Fruit fly (Drosophila melanogaster) whole organism, embryonic: Measurements from ENCODE around the gene Cdc7.
A peak's percentile ranks its signal among the peaks of the same experiment; 100 is the strongest.

ENCODE experiments used
- Adf1 ChIP-seq: fragments of 200-800 bp; sonication (Bioruptor generic); IDR thresholded peaks from 2 replicates; pipeline ENCODE4 v1.3.6; 2022; ENCODE audit warnings: missing biosample characterization, missing genetic modification characterization
- Asciz ChIP-seq: fragments of 200-800 bp; sonication (Bioruptor generic); optimal IDR thresholded peaks from 2 replicates; lab custom pipeline; 2017; ENCODE audit warnings: missing biosample characterization, mild to moderate bottlenecking, missing genetic modification characterization, missing genetic modification reagents
- B-H2 ChIP-seq: fragments of 200-800 bp; sonication (Bioruptor generic); optimal IDR thresholded peaks from 2 replicates; lab custom pipeline; 2018; ENCODE audit warnings: missing biosample characterization, mild to moderate bottlenecking, missing genetic modification characterization
- Bgb ChIP-seq: fragments of 200-800 bp; sonication (Bioruptor generic); IDR thresholded peaks from 2 replicates; pipeline ENCODE4 v1.3.6; 2022; ENCODE audit warnings: missing biosample characterization, missing genetic modification characterization; ENCODE audit not compliant: partially characterized antibody
- CG11696 ChIP-seq: fragments of 200-800 bp; sonication (Bioruptor generic); IDR thresholded peaks from 2 replicates; pipeline ENCODE4 v1.3.6; 2022; ENCODE audit warnings: missing biosample characterization, missing genetic modification characterization
- CG12071 ChIP-seq: fragments of 200-800 bp; sonication (Bioruptor generic); optimal IDR thresholded peaks from 3 replicates; lab custom pipeline; 2018; ENCODE audit warnings: missing biosample characterization, mild to moderate bottlenecking, missing genetic modification characterization
- CG13287 ChIP-seq: fragments of 200-800 bp; sonication (Bioruptor generic); IDR thresholded peaks from 2 replicates; pipeline ENCODE4 v1.3.6; 2022; ENCODE audit warnings: missing biosample characterization, missing genetic modification characterization; ENCODE audit not compliant: partially characterized antibody
- CG1647 ChIP-seq: fragments of 200-800 bp; sonication (Bioruptor generic); optimal IDR thresholded peaks from 3 replicates; lab custom pipeline; 2016; ENCODE audit warnings: missing biosample characterization, missing genetic modification characterization
- CG17385 ChIP-seq: fragments of 200-800 bp; sonication (Bioruptor generic); optimal IDR thresholded peaks from 3 replicates; lab custom pipeline; 2018; ENCODE audit warnings: missing biosample characterization, mild to moderate bottlenecking, missing genetic modification characterization
- CG18262 ChIP-seq: fragments of 200-800 bp; optimal IDR thresholded peaks from 3 replicates; lab custom pipeline; 2019; ENCODE audit warnings: missing biosample characterization, mild to moderate bottlenecking, missing genetic modification characterization, moderate library complexity
- CG1832 ChIP-seq: fragments of 200-800 bp; sonication (Bioruptor generic); optimal IDR thresholded peaks from 2 replicates; lab custom pipeline; 2017; ENCODE audit warnings: missing biosample characterization, mild to moderate bottlenecking, missing genetic modification characterization, inconsistent platforms
- CG2129 ChIP-seq: fragments of 200-800 bp; sonication (Bioruptor generic); IDR thresholded peaks from 2 replicates; pipeline ENCODE4 v1.3.6; 2022; ENCODE audit warnings: missing biosample characterization, missing genetic modification characterization; ENCODE audit not compliant: partially characterized antibody
- CG30020 ChIP-seq: fragments of 200-800 bp; optimal IDR thresholded peaks from 2 replicates; lab custom pipeline; 2019; ENCODE audit warnings: missing biosample characterization, mild to moderate bottlenecking, missing genetic modification characterization, moderate library complexity
- CG3281 ChIP-seq: fragments of 200-800 bp; sonication (Bioruptor generic); optimal IDR thresholded peaks from 3 replicates; lab custom pipeline; 2017; ENCODE audit warnings: missing biosample characterization, mild to moderate bottlenecking, missing genetic modification characterization
- CG34224 ChIP-seq: fragments of 200-800 bp; sonication (Bioruptor generic); IDR thresholded peaks from 3 replicates; pipeline ENCODE4 v1.3.6; 2022; ENCODE audit warnings: missing biosample characterization, missing genetic modification characterization; ENCODE audit not compliant: partially characterized antibody
- CG4820 ChIP-seq: fragments of 200-800 bp; sonication (Bioruptor generic); optimal IDR thresholded peaks from 3 replicates; lab custom pipeline; 2016; ENCODE audit warnings: missing biosample characterization, missing genetic modification characterization
- CG5180 ChIP-seq: fragments of 200-800 bp; sonication (Bioruptor generic); optimal IDR thresholded peaks from 3 replicates; lab custom pipeline; 2017; ENCODE audit warnings: missing biosample characterization, missing genetic modification characterization, mild to moderate bottlenecking, moderate library complexity, missing genetic modification reagents
- CG6689 ChIP-seq: fragments of 200-800 bp; sonication (Bioruptor generic); IDR thresholded peaks from 2 replicates; pipeline ENCODE4 v1.3.6; 2022; ENCODE audit warnings: missing biosample characterization, missing genetic modification characterization
- CG6791 ChIP-seq: fragments of 200-800 bp; sonication (Bioruptor generic); IDR thresholded peaks from 3 replicates; pipeline ENCODE4 v1.3.6; 2022; ENCODE audit warnings: missing biosample characterization, missing genetic modification characterization; ENCODE audit not compliant: partially characterized antibody
- CG7556 ChIP-seq: fragments of 200-800 bp; sonication (Bioruptor generic); optimal IDR thresholded peaks from 2 replicates; lab custom pipeline; 2017; ENCODE audit warnings: missing biosample characterization, mild to moderate bottlenecking, missing genetic modification characterization
- CG8089 ChIP-seq: fragments of 200-800 bp; sonication (Bioruptor generic); optimal IDR thresholded peaks from 3 replicates; lab custom pipeline; 2016; ENCODE audit warnings: missing biosample characterization, missing genetic modification characterization
- CG9609 ChIP-seq: fragments of 200-800 bp; sonication (Bioruptor generic); optimal IDR thresholded peaks from 3 replicates; lab custom pipeline; 2016; ENCODE audit warnings: missing biosample characterization, missing genetic modification characterization
- CHES-1-like ChIP-seq: fragments of 200-800 bp; sonication (Bioruptor generic); optimal IDR thresholded peaks from 2 replicates; lab custom pipeline; 2016; ENCODE audit warnings: missing biosample characterization, missing genetic modification characterization
- Camta ChIP-seq: fragments of 200-800 bp; sonication (Bioruptor generic); optimal IDR thresholded peaks from 2 replicates; lab custom pipeline; 2016; ENCODE audit warnings: missing biosample characterization, missing genetic modification characterization
- Dad ChIP-seq: fragments of 200-800 bp; sonication (Bioruptor generic); optimal IDR thresholded peaks from 3 replicates; lab custom pipeline; 2016; ENCODE audit warnings: missing biosample characterization, missing genetic modification characterization
- Gug ChIP-seq: fragments of 200-800 bp; sonication (Bioruptor generic); IDR thresholded peaks from 4 replicates; pipeline ENCODE4 v1.3.6; 2022; ENCODE audit warnings: missing biosample characterization, missing genetic modification characterization
- Hr3 ChIP-seq: fragments of 200-800 bp; sonication (Bioruptor generic); optimal IDR thresholded peaks from 3 replicates; lab custom pipeline; 2016; ENCODE audit warnings: missing biosample characterization, missing genetic modification characterization
- MBD-R2 ChIP-seq: fragments of 200-800 bp; sonication (Bioruptor generic); IDR thresholded peaks from 2 replicates; pipeline ENCODE4 v1.3.6; 2022; ENCODE audit warnings: missing biosample characterization, missing genetic modification characterization
- NK7.1 ChIP-seq: fragments of 200-800 bp; sonication (Bioruptor generic); optimal IDR thresholded peaks from 3 replicates; lab custom pipeline; 2016; ENCODE audit warnings: missing biosample characterization, missing genetic modification characterization
- Oaz ChIP-seq: fragments of 200-800 bp; sonication (Bioruptor generic); IDR thresholded peaks from 2 replicates; pipeline ENCODE4 v1.3.6; 2022; ENCODE audit warnings: missing biosample characterization, missing genetic modification characterization
- Pdp1 ChIP-seq, 2 experiments: fragments of 200-800 bp; sonication (Bioruptor generic); optimal IDR thresholded peaks; 3 replicates each; lab custom pipeline; 2016; ENCODE audit warnings: missing biosample characterization in 2 of 2, missing genetic modification characterization in 2 of 2, mild to moderate bottlenecking in 1 of 2, moderate library complexity in 1 of 2
- Side ChIP-seq: fragments of 200-800 bp; sonication (Bioruptor generic); optimal IDR thresholded peaks from 2 replicates; lab custom pipeline; 2016; ENCODE audit warnings: missing biosample characterization, missing genetic modification characterization
- Sox100B ChIP-seq: fragments of 200-800 bp; sonication (Bioruptor generic); optimal IDR thresholded peaks from 3 replicates; lab custom pipeline; 2018; ENCODE audit warnings: missing biosample characterization, mild to moderate bottlenecking, missing genetic modification characterization
- bsh ChIP-seq, 2 experiments: fragments of 200-800 bp; sonication (Bioruptor generic); optimal IDR thresholded peaks; 2 replicates each; lab custom pipeline; 2017 to 2018; ENCODE audit warnings: mild to moderate bottlenecking in 2 of 2, missing biosample characterization in 2 of 2, missing genetic modification characterization in 2 of 2, moderate library complexity in 1 of 2
- btn ChIP-seq: fragments of 200-800 bp; sonication (Bioruptor generic); optimal IDR thresholded peaks from 2 replicates; lab custom pipeline; 2016; ENCODE audit warnings: missing biosample characterization, missing genetic modification characterization
- crol ChIP-seq: fragments of 200-800 bp; sonication (Bioruptor generic); IDR thresholded peaks from 2 replicates; pipeline ENCODE4 v1.3.6; 2022; ENCODE audit warnings: missing biosample characterization, missing genetic modification characterization
- esg ChIP-seq: fragments of 200-800 bp; sonication (Bioruptor generic); conservative IDR thresholded peaks from 2 replicates; pipeline ENCODE4 v1.3.6; 2022; ENCODE audit warnings: missing biosample characterization, missing genetic modification characterization
- eve ChIP-seq, 2 experiments: fragments of >200 bp; optimal IDR thresholded peaks; 2 replicates each; lab custom pipeline; 2017; ENCODE audit warnings: missing biosample characterization in 2 of 2, missing genetic modification characterization in 2 of 2
- fru ChIP-seq: fragments of >200 bp; optimal IDR thresholded peaks from 2 replicates; lab custom pipeline; 2017
- ftz-f1 ChIP-seq: fragments of 200-800 bp; sonication (Bioruptor generic); optimal IDR thresholded peaks from 2 replicates; lab custom pipeline; 2016; ENCODE audit warnings: missing biosample characterization, missing genetic modification characterization
- fu2 ChIP-seq: fragments of 200-800 bp; sonication (Bioruptor generic); optimal IDR thresholded peaks from 2 replicates; lab custom pipeline; 2016; ENCODE audit warnings: missing biosample characterization, missing genetic modification characterization
- gem ChIP-seq: fragments of 200-800 bp; sonication (Bioruptor generic); optimal IDR thresholded peaks from 2 replicates; lab custom pipeline; 2019; ENCODE audit warnings: missing biosample characterization, mild to moderate bottlenecking, missing genetic modification characterization, moderate library complexity
- hbn ChIP-seq: fragments of 200-800 bp; sonication (Bioruptor generic); IDR thresholded peaks from 2 replicates; pipeline ENCODE4 v1.3.6; 2022; ENCODE audit warnings: missing biosample characterization, missing genetic modification characterization; ENCODE audit not compliant: partially characterized antibody
- kni ChIP-seq: fragments of 200-800 bp; sonication (Bioruptor generic); optimal IDR thresholded peaks from 3 replicates; lab custom pipeline; 2017; ENCODE audit warnings: mild to moderate bottlenecking, missing biosample characterization, missing genetic modification reagents, missing genetic modification characterization
- knrl ChIP-seq: fragments of 200-800 bp; sonication (Bioruptor generic); IDR thresholded peaks from 3 replicates; pipeline ENCODE4 v1.3.6; 2022; ENCODE audit warnings: missing biosample characterization, missing genetic modification characterization; ENCODE audit not compliant: partially characterized antibody
- lola ChIP-seq, 3 experiments: fragments of >200 bp in 2 of 3; fragments of 200-800 bp in 1 of 3; sonication (Bioruptor generic) in 1 of 3; optimal IDR thresholded peaks; 2 replicates each; lab custom pipeline; 2017 to 2019; ENCODE audit warnings: missing biosample characterization in 3 of 3, missing genetic modification characterization in 3 of 3, mild to moderate bottlenecking in 1 of 3, moderate library complexity in 1 of 3
- nmo ChIP-seq: fragments of 200-800 bp; sonication (Bioruptor generic); optimal IDR thresholded peaks from 2 replicates; lab custom pipeline; 2018; ENCODE audit warnings: missing biosample characterization, mild to moderate bottlenecking, missing genetic modification characterization, moderate library complexity
- pho ChIP-seq: fragments of 200-800 bp; sonication (Bioruptor generic); optimal IDR thresholded peaks from 2 replicates; lab custom pipeline; 2016; ENCODE audit warnings: missing biosample characterization, missing genetic modification characterization
- sens ChIP-seq: fragments of 200-800 bp; sonication (Bioruptor generic); peaks from one replicate; lab custom pipeline; 2016; ENCODE audit warnings: missing biosample characterization, missing genetic modification characterization
- vfl ChIP-seq: fragments of 200-800 bp; sonication (Bioruptor generic); optimal IDR thresholded peaks from 2 replicates; lab custom pipeline; 2016; ENCODE audit warnings: missing biosample characterization, missing genetic modification characterization
- vvl ChIP-seq: fragments of 200-800 bp; sonication (Bioruptor generic); IDR thresholded peaks from 2 replicates; pipeline ENCODE4 v1.3.6; 2022; ENCODE audit warnings: missing biosample characterization, missing genetic modification characterization
- zen2 ChIP-seq: fragments of 200-800 bp; sonication (Bioruptor generic); IDR thresholded peaks from 3 replicates; pipeline ENCODE4 v1.3.6; 2022; ENCODE audit warnings: missing biosample characterization, missing genetic modification characterization; ENCODE audit not compliant: partially characterized antibody

The Cdc7 gene

dm6 chrX:6702591-6702990, 48.2 kb downstream of the Cdc7 start (continued):
- no peak for TF ChIP-seq Camta (GFP tag; lab: Kevin White, UChicago)
- TF ChIP-seq B-H2: no peak
- no peak for TF ChIP-seq CHES-1-like (GFP tag; lab: Kevin White, UChicago)
- TF ChIP-seq zen2 (GFP tag; lab: Robert Waterston, UW): no peak
- TF ChIP-seq hbn (GFP tag; lab: Robert Waterston, UW): no peak
- no peak for TF ChIP-seq CG6791
- TF ChIP-seq fru (lab: Kevin White, UChicago): no peak
- no peak for TF ChIP-seq bsh (GFP tag; optimal IDR thresholded peaks at IDR 0.05; lab: Kevin White, UChicago)
- TF ChIP-seq CG4820 (GFP tag; lab: Kevin White, UChicago): no peak
- no peak for TF ChIP-seq sens (GFP tag; lab: Kevin White, UChicago)
- no peak for TF ChIP-seq Hr3 (GFP tag; lab: Kevin White, UChicago)
- no peak for TF ChIP-seq Bgb
- no peak for TF ChIP-seq vvl (GFP tag; lab: Robert Waterston, UW)
- no peak for TF ChIP-seq CG12071 (GFP tag; lab: Kevin White, UChicago)
- TF ChIP-seq CG30020 (tag; lab: Kevin White, UChicago): no peak
- TF ChIP-seq NK7.1: no peak
- TF ChIP-seq crol (GFP tag; lab: Robert Waterston, UW): no peak
- no peak for TF ChIP-seq CG3281
- TF ChIP-seq fu2: no peak
- no peak for TF ChIP-seq CG11696
- TF ChIP-seq Asciz: no peak
- TF ChIP-seq kni: peak; percentile 48

- TF ChIP-seq CG13287 (GFP tag; lab: Robert Waterston, UW) (no peak), nmo (GFP tag; lab: Kevin White, UChicago) (peak; percentile 5), Side (no peak), CG7556 (GFP tag; lab: Kevin White, UChicago) (peak; percentile 12), Oaz (GFP tag; lab: Robert Waterston, UW) (no peak), pho (GFP tag; lab: Kevin White, UChicago) (no peak), ftz-f1 (GFP tag; lab: Kevin White, UChicago) (no peak), CG18262 (peak; percentile 19), vfl (GFP tag; lab: Kevin White, UChicago) (no peak), CG34224 (no peak), CG17385 (peak; percentile 22), Dad (GFP tag; lab: Kevin White, UChicago) (no peak), Sox100B (GFP tag; lab: Kevin White, UChicago) (peak; percentile 22), CG9609 (GFP tag; lab: Kevin White, UChicago) (no peak), Adf1 (GFP tag; lab: Robert Waterston, UW) (no peak), gem (peak; percentile 18), Pdp1 (GFP tag; optimal IDR thresholded peaks at IDR 0.05; lab: Kevin White, UChicago) (peak in 1 of 2 experiments; percentile 4), CG1647 (GFP tag; lab: Kevin White, UChicago) (no peak), btn (GFP tag; lab: Kevin White, UChicago) (no peak), esg (GFP tag; lab: Robert Waterston, UW) (no peak), CG1832 (no peak), CG5180 (no peak), lola (GFP tag; optimal IDR thresholded peaks at IDR 0.05; lab: Kevin White, UChicago) (peak in 1 of 3 experiments; percentile 19), Gug (GFP tag; lab: Robert Waterston, UW) (no peak), CG2129 (GFP tag; lab: Robert Waterston, UW) (no peak), CG6689 (GFP tag; lab: Robert Waterston, UW) (no peak), knrl (GFP tag; lab: Robert Waterston, UW) (no peak), eve (GFP tag; optimal IDR thresholded peaks at IDR 0.05; lab: Kevin White, UChicago) (peak in 1 of 2 experiments; percentile 31), MBD-R2 (GFP tag; lab: Robert Waterston, UW) (no peak), CG8089 (GFP tag; lab: Kevin White, UChicago) (no peak), sens (GFP tag; lab: Kevin White, UChicago) (peak; percentile 78)
Measured at dm6 chrX:6703237-6703636, 48.9 kb downstream of the Cdc7 start.
